Worm (Caenorhabditis elegans) whole organism, L4 larva: ENCODE measurements around the gene EGAP2.1.

Source experiments
- R02D3.7 ChIP-seq: fragments of 150-350 bp; sonication (generic microtip); optimal IDR thresholded peaks from 3 replicates; lab custom pipeline; 2014; ENCODE audit warnings: missing biosample characterization, missing genetic modification characterization
- nhr-102 ChIP-seq: sonication (generic microtip); optimal IDR thresholded peaks from 2 replicates; lab custom pipeline; 2016; ENCODE audit warnings: mild to moderate bottlenecking, missing genetic modification characterization, moderate library complexity, missing compliant biosample characterization
- nhr-11 ChIP-seq: fragments of 150-350 bp; optimal IDR thresholded peaks from 2 replicates; lab custom pipeline; 2014; ENCODE audit warnings: missing biosample characterization, missing genetic modification characterization
- nhr-42 ChIP-seq: fragments of 200-800 bp; sonication (Bioruptor generic); IDR thresholded peaks from 2 replicates; pipeline ENCODE4 v1.3.6; 2022; ENCODE audit warnings: missing genetic modification characterization, missing compliant biosample characterization
- nhr-76 ChIP-seq: fragments of 150-350 bp; optimal IDR thresholded peaks from 2 replicates; lab custom pipeline; 2014; ENCODE audit warnings: missing biosample characterization, missing genetic modification characterization
- snpc-4 ChIP-seq: fragments of 150-350 bp; optimal IDR thresholded peaks from 2 replicates; lab custom pipeline; 2014; ENCODE audit warnings: missing biosample characterization, missing genetic modification characterization
- tag-97 ChIP-seq: fragments of 200-800 bp; sonication (Bioruptor generic); IDR thresholded peaks from 2 replicates; pipeline ENCODE4 v1.3.6; 2022; ENCODE audit warnings: missing genetic modification characterization, missing compliant biosample characterization

ce11 chrII:5226309-5226708 lies 4.9 kb upstream of the EGAP2.1 start:
- TF ChIP-seq nhr-11 (no peak), tag-97 (GFP tag; lab: Robert Waterston, UW) (no peak), R02D3.7 (no peak), nhr-76 (tag; lab: Kevin White, UChicago) (no peak), nhr-102 (tag; lab: Kevin White, UChicago) (no peak), nhr-42 (GFP tag; lab: Robert Waterston, UW) (no peak), snpc-4 (tag; lab: Kevin White, UChicago) (no peak)
